Fruit fly (Drosophila melanogaster): Measurements from ENCODE around the gene CG33298.

The CG33298 gene

DNA sequence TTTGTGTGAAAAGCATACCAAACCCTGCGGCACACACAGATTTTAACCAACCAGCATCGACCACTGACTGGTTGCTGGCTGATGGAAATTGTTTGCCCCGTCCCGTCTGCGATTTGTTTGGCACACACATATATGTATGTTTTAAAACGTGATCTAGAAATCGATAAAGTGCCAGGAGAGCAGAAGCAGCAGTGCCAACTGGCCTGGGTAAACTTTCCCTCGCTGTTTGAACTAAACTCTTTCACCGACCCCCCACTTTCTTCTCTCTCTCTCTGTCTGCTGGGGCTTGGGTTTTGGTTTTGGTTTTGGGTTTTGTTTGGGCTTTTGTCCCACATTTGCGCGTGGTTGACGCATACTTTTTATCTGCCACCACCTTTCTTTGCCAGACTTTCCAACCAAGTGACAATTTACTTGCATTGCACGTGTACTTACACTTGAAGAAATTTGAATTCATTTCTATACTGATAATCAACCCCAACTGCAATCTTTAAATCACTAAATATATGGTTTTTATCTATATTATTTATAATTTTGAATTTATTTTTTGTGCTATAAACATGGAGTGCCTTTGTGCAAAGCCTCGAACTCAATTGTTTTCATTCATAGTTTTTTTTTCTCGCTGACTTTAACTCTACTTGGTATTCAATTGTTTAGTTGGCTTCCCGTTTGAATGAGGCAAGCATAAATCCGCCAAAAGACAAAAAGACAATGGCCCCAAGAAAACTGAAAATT, 10.3 kb downstream of the CG33298 start (continued):
- TF ChIP-seq Blimp-1 (GFP tag; optimal IDR thresholded peaks at IDR 0.05) (no peak), CG10669 (GFP tag; optimal IDR thresholded peaks at IDR 0.05) (no peak), pdm3 (GFP tag; optimal IDR thresholded peaks at IDR 0.05) (no peak), Met (GFP tag; optimal IDR thresholded peaks at IDR 0.05) (peak; percentile 32), CG9139 (GFP tag; optimal IDR thresholded peaks at IDR 0.05) (no peak), CG11294 (GFP tag; IDR thresholded peaks at IDR 0.05) (no peak), fkh (GFP tag; optimal IDR thresholded peaks at IDR 0.05) (no peak), Hr39 (GFP tag; optimal IDR thresholded peaks at IDR 0.05) (no peak), CG31627 (GFP tag; optimal IDR thresholded peaks at IDR 0.05) (no peak), esn (GFP tag; optimal IDR thresholded peaks at IDR 0.05) (peak; percentile 21), CG10631 (GFP tag; optimal IDR thresholded peaks at IDR 0.05) (no peak), Ets21C (GFP tag; optimal IDR thresholded peaks at IDR 0.05) (no peak), CG6808 (GFP tag; optimal IDR thresholded peaks at IDR 0.05) (no peak), Gug (GFP tag; IDR thresholded peaks at IDR 0.05) (no peak), CG32006 (GFP tag; optimal IDR thresholded peaks at IDR 0.05) (peak; percentile 80)

DNA sequence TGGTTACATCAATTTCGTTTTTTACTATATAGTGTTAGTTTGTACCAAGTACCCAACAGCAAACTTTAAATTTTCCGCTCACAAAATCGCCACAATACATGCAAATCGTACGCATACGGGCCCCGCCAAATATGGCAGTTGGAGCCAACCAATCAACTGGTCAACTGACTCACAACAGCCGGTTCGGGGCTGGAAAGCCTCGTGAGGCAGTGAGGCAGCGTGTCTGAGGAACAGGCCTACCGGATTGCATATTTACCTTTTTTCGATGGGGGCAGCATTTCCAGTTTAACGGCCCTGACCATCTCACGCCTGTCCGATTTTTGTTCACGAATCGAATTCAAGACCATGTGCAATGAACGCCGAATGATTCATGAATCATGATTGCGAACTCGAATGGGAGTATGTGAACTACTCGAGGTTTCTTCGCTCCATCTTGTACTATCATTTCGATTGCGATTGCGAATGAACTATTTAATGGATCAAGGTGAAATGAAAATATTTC, 11.3 kb downstream of the CG33298 start:
- TF ChIP-seq CG34406 (GFP tag; optimal IDR thresholded peaks at IDR 0.05) (no peak), CG7368 (GFP tag; optimal IDR thresholded peaks at IDR 0.05) (no peak), spab (GFP tag; optimal IDR thresholded peaks at IDR 0.05) (no peak), eg (GFP tag; IDR thresholded peaks at IDR 0.05) (0 out of 3 replicates have a peak, but pooled peaks have one; percentile 24), svp (GFP tag) (peak; percentile 29), Hr4 (GFP tag; optimal IDR thresholded peaks at IDR 0.05) (peak; percentile 2), dsx (GFP tag; optimal IDR thresholded peaks at IDR 0.05; ENCODE audit: poor library complexity, severe bottlenecking) (peak; percentile 33), CG6808 (GFP tag; optimal IDR thresholded peaks at IDR 0.05) (no peak), Blimp-1 (GFP tag; optimal IDR thresholded peaks at IDR 0.05) (peak; percentile 11), CG1621 (tag; optimal IDR thresholded peaks at IDR 0.05) (peak; percentile 3), Sox102F (GFP tag; optimal IDR thresholded peaks at IDR 0.05) (no peak), CG10669 (GFP tag; optimal IDR thresholded peaks at IDR 0.05) (no peak), Eip78C (GFP tag) (peak; percentile 39), CG10631 (GFP tag; optimal IDR thresholded peaks at IDR 0.05) (no peak), ss (GFP tag; optimal IDR thresholded peaks at IDR 0.05) (peak in 1 of 2 experiments; percentile 9), CG6163 (GFP tag; IDR thresholded peaks at IDR 0.05) (peak; percentile 58), CG11762 (GFP tag; optimal IDR thresholded peaks at IDR 0.05; ENCODE audit: insufficient read depth) (no peak)

DNA sequence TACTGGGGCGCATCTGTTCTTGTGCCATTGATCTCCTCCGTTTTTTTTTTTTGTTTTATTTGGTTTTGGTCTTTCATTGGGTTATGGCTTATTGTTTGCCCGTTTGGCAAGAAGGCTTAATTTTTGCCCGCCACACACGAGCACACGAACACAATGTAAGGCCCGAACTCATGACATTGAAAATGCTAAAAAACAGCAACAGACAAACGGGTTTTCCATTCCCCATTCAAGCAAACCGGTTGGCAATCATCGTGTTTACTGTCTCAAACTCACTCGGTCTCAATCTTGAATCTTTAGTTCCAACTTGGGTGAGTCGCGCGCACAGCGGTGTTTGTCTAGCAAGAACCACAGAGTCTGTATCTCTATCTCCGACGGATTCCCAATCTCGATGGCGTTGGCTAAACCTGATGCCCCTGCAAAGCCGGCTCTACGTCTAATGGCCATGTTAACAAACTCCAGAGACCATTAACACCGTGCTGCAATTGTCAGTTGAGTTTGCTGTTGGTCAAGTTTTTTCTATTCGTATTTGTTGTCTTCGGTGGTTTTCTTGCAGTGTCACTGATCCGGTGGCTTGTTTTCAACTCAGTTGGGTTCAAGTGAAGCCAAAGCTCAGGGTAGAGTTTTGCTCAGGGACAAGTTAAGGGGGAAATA, 13.4 kb downstream of the CG33298 start:
- TF ChIP-seq Eip78C (GFP tag) (no peak), dsx (GFP tag; optimal IDR thresholded peaks at IDR 0.05; ENCODE audit: poor library complexity, severe bottlenecking) (peak; percentile 87), Sox15 (GFP tag; optimal IDR thresholded peaks at IDR 0.05) (no peak), OdsH (GFP tag; optimal IDR thresholded peaks at IDR 0.05) (no peak), eg (GFP tag; IDR thresholded peaks at IDR 0.05) (peak; percentile 8; the same call in 1 of the 3 replicates), Lpt (GFP tag; optimal IDR thresholded peaks at IDR 0.05) (peak; percentile 7), ss (GFP tag; optimal IDR thresholded peaks at IDR 0.05) (peak in 1 of 2 experiments; percentile 15), salr (GFP tag; optimal IDR thresholded peaks at IDR 0.05) (no peak), CG16779 (tag; optimal IDR thresholded peaks at IDR 0.05) (no peak), CG1621 (tag; optimal IDR thresholded peaks at IDR 0.05) (no peak), CG34406 (GFP tag; optimal IDR thresholded peaks at IDR 0.05) (no peak), CG15336 (GFP tag; IDR thresholded peaks at IDR 0.05) (peak; percentile 23; the same call in 1 of the 2 replicates), fkh (GFP tag; optimal IDR thresholded peaks at IDR 0.05) (peak; percentile 49)

All from whole organism, prepupa.